Worm (Caenorhabditis elegans): ENCODE measurements around the gene plc-2.

Gene plc-2

DNA sequence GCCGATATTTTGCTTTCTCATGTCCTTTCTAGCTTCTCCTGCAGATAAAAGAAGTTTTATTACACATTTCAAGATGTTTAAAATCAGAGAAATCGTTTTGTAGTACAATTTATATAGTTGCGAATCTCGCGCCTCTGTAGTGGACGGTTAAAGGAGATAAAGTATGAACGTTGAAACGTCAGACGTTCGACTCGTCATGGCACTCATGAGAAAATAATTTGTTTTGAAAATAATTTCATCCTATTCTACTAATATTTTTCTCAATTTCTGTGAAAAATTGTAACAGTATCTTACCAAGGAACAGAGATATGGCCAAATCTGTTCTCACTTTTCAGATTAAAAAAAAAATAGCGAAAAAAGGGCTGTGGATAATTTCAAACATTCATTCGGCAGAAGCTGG, 44.6 kb upstream of the plc-2 start, which contains the start of gene T09F5.20:
TSS of gene T09F5.20 (minus strand) at position 101 of the 400 bp plus-strand sequence.
- TF ChIP-seq nhr-28 (tag; optimal IDR thresholded peaks at IDR 0.05) (no peak), nhr-76 (tag; optimal IDR thresholded peaks at IDR 0.05) (no peak), snpc-4 (tag; optimal IDR thresholded peaks at IDR 0.05) (no peak), ceh-39 (tag; optimal IDR thresholded peaks at IDR 0.05) (no peak), bed-3 (GFP tag; optimal IDR thresholded peaks at IDR 0.05) (no peak), nhr-12 (tag; optimal IDR thresholded peaks at IDR 0.05) (no peak), M03D4.4 (tag; optimal IDR thresholded peaks at IDR 0.05) (no peak), ceh-83 (GFP tag; optimal IDR thresholded peaks at IDR 0.05) (no peak), cnd-1 (tag; optimal IDR thresholded peaks at IDR 0.05) (no peak), unc-39 (tag; optimal IDR thresholded peaks at IDR 0.05) (no peak), elt-3 (tag; optimal IDR thresholded peaks at IDR 0.05) (no peak)

DNA sequence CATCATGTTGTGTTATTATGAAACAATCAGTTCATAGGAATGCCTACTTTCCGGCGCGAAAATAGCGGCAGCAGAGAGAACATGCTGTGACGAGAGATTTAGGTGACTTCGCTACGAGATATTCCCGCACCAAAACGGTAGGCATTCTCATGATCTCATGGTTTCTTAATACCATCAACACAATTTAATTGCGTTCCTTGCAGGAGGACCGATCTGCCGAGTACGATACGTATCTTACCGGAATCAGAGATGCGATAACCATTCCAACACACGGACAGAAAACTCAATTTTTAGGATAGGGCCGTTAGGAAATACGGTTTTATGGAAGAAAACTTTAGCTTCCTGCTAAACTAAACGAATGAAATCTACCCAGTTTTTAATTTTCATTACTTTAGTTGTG, 43.6 kb upstream of the plc-2 start, which contains the start of gene T09F5.1:
TSS of gene T09F5.1 (plus strand) at position 301 of the 400 bp plus-strand sequence.
- no peak for TF ChIP-seq zip-8 (tag; optimal IDR thresholded peaks at IDR 0.05)
- TF ChIP-seq elt-1 (tag; optimal IDR thresholded peaks at IDR 0.05; ENCODE audit: borderline replicate concordance, insufficient read depth) = peak; percentile 60
- no peak for TF ChIP-seq drap-1 (GFP tag; optimal IDR thresholded peaks at IDR 0.05)
- no peak for TF ChIP-seq mep-1 (tag; optimal IDR thresholded peaks at IDR 0.05)

DNA sequence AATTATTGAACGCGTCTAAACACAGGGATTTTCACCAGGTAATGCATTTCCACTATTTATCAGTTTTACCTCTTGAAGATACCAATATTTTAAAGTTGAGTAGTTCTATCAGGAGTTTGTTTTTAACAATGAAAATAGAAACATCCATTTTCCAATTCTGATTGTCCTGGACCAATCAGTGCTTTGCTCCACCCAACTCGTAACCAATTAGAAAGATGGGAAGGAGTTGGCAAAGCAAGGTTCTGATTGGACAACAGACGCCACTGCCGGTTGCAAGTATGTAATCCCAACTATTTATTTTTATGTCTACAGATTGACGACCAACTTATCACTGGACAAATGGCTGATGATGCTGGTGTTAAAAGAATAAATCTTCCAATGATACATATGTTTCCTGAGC, 42.2 kb upstream of the plc-2 start:
- no peak for TF ChIP-seq unc-39 (tag; optimal IDR thresholded peaks at IDR 0.05)
- TF ChIP-seq lin-32 (GFP tag; optimal IDR thresholded peaks at IDR 0.05) = no peak
- TF ChIP-seq ces-1 (GFP tag; optimal IDR thresholded peaks at IDR 0.05) = no peak
- TF ChIP-seq bed-3 (GFP tag; optimal IDR thresholded peaks at IDR 0.05) = no peak
- no peak for TF ChIP-seq sem-2 (GFP tag; optimal IDR thresholded peaks at IDR 0.05)
- TF ChIP-seq ztf-11 (tag; optimal IDR thresholded peaks at IDR 0.05) = no peak
- no peak for TF ChIP-seq ceh-83 (GFP tag; optimal IDR thresholded peaks at IDR 0.05)
- no peak for TF ChIP-seq sptf-1 (tag; optimal IDR thresholded peaks at IDR 0.05)
- TF ChIP-seq nhr-12 (tag; optimal IDR thresholded peaks at IDR 0.05) = no peak
- TF ChIP-seq M03D4.4 (tag; optimal IDR thresholded peaks at IDR 0.05) = no peak
- no peak for TF ChIP-seq blmp-1 (tag; optimal IDR thresholded peaks at IDR 0.05)
- TF ChIP-seq lin-13 (tag; optimal IDR thresholded peaks at IDR 0.05) = no peak
- TF ChIP-seq pha-4 (tag; optimal IDR thresholded peaks at IDR 0.05) = no peak
- no peak for TF ChIP-seq unc-62 (GFP tag; optimal IDR thresholded peaks at IDR 0.05)
- TF ChIP-seq ham-2 (GFP tag; optimal IDR thresholded peaks at IDR 0.05) = no peak

DNA sequence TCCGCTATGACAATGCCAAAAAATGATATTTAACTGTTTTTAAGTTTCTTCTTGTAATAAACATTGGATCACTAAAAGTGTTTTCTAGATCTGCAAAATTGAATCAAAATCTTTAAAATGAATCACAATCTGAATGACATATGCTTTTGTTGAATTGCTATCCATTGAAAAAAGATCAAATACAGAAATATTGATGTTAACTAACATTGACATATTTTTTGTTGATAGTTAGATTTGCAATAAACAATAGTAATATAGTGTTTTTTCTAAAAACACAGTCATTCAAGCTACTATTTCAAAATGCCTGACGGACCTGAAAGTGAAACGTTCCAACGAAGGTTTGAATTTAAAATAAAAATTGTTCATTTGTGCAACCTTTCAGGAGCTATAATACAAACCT, 41.7 kb upstream of the plc-2 start, which contains the start of gene T09F5.2:
TSS of gene T09F5.2 (plus strand) at position 301 of the 400 bp plus-strand sequence.
- TF ChIP-seq elt-1 (tag; optimal IDR thresholded peaks at IDR 0.05; ENCODE audit: borderline replicate concordance, insufficient read depth) = no peak
- TF ChIP-seq mls-2 (tag; optimal IDR thresholded peaks at IDR 0.05) = no peak
- TF ChIP-seq ceh-83 (GFP tag; optimal IDR thresholded peaks at IDR 0.05) = no peak
- TF ChIP-seq ceh-43 (GFP tag; optimal IDR thresholded peaks at IDR 0.05) = no peak
- no peak for TF ChIP-seq mep-1 (tag; optimal IDR thresholded peaks at IDR 0.05)
- TF ChIP-seq cnd-1 (tag; optimal IDR thresholded peaks at IDR 0.05) = no peak
- TF ChIP-seq elt-3 (tag; optimal IDR thresholded peaks at IDR 0.05) = no peak
- no peak for TF ChIP-seq drap-1 (GFP tag; optimal IDR thresholded peaks at IDR 0.05)
- TF ChIP-seq mab-5 (tag; optimal IDR thresholded peaks at IDR 0.05) = no peak
- no peak for TF ChIP-seq flh-1 (GFP tag; optimal IDR thresholded peaks at IDR 0.05)
- TF ChIP-seq unc-39 (tag; optimal IDR thresholded peaks at IDR 0.05) = no peak
- no peak for TF ChIP-seq blmp-1 (tag; optimal IDR thresholded peaks at IDR 0.05)
- TF ChIP-seq bed-3 (GFP tag; optimal IDR thresholded peaks at IDR 0.05) = no peak
- no peak for TF ChIP-seq zip-8 (tag; optimal IDR thresholded peaks at IDR 0.05)
- no peak for TF ChIP-seq nhr-2 (tag; optimal IDR thresholded peaks at IDR 0.05)
- TF ChIP-seq lin-32 (GFP tag; optimal IDR thresholded peaks at IDR 0.05) = no peak

DNA sequence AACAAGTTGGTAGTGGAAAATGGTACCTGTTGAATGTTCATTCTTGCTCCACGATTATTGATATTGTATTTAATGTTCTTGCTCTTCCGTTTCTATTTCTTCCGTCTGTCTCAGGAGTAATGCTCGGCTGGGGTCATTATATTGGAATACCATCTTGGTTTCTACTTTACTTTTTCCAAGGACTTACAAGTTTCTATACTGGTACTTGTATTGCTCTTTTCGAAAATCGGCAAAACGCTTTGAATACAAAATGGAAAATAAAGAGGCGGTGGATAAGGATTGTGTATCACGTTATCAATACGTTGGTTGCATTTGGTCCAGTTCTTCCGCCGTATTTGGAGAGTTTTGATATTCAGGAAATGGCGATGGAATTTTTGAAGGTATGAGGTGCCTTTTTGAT, 40.4 kb upstream of the plc-2 start:
- TF ChIP-seq ceh-39 (tag; optimal IDR thresholded peaks at IDR 0.05) (no peak), sptf-1 (tag; optimal IDR thresholded peaks at IDR 0.05) (no peak), ham-2 (GFP tag; optimal IDR thresholded peaks at IDR 0.05) (no peak), cnd-1 (tag; optimal IDR thresholded peaks at IDR 0.05) (no peak), hlh-1 (tag; optimal IDR thresholded peaks at IDR 0.05) (no peak)
